Worm (Caenorhabditis elegans) whole organism, early embryonic: ENCODE results near the gene F25B4.4.

Experiments
- B0310.2 ChIP-seq: sonication (generic microtip); optimal IDR thresholded peaks from 2 replicates; lab custom pipeline; 2016; ENCODE audit warnings: mild to moderate bottlenecking, missing genetic modification characterization, missing compliant biosample characterization
- ama-1 ChIP-seq: fragments of 150-350 bp; optimal IDR thresholded peaks from 2 replicates; lab custom pipeline; 2014
- ceh-36 ChIP-seq: sonication (generic microtip); optimal IDR thresholded peaks from 2 replicates; lab custom pipeline; 2016; ENCODE audit warnings: missing genetic modification characterization, inconsistent platforms, missing compliant biosample characterization
- hmbx-1 ChIP-seq: sonication (generic microtip); optimal IDR thresholded peaks from 2 replicates; lab custom pipeline; 2016; ENCODE audit warnings: mild to moderate bottlenecking, missing genetic modification characterization, missing compliant biosample characterization
- pes-1 ChIP-seq: fragments of 200-800 bp; sonication (Bioruptor generic); IDR thresholded peaks from 2 replicates; pipeline ENCODE4 v1.3.6; 2022; ENCODE audit warnings: missing genetic modification reagents, missing genetic modification characterization, missing compliant biosample characterization

DNA sequence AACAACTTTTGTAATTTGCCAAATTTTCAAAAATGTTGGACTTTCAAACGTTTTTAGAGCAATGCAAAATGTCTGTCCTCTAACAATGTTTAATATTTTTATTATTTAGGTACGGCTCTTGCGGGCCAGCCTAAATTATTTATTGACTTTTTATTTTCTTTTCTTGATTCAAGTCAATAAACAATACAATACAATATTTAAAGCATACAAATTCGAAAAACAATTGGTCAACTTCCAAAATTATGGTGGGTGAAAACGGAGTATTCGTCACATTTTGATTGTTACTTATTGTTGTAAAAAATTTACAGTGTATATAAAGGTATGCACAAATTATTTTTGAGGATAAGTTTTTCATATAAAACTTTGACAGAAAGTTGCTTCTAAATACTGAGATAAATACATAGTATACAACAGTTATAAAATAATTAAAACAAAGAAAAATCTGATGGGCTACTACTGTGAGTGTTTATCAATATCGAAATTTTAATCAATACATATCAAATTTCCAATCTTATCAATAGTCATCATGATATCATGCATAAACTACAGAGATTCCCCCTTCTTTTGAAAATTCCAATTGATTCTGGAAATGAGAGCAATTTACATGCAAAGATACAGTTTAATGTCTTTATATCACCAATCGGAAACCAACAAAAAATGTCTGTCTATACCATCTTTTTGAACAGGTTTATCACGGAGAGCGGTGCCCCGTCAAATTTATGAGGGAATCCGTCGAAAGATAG is 7.2 kb downstream of the F25B4.4 start, which contains the start of gene F25B4.8:
- no peak for TF ChIP-seq B0310.2
- no peak for TF ChIP-seq ama-1 (lab: Kevin White, UChicago)
- TF ChIP-seq hmbx-1 (tag; lab: Kevin White, UChicago), result no peak
- no peak for TF ChIP-seq ceh-36 (tag; lab: Kevin White, UChicago)
- TF ChIP-seq pes-1 (GFP tag; lab: Robert Waterston, UW), result no peak
